Worm (Caenorhabditis elegans): ENCODE data around the gene pals-33.

- TF ChIP-seq aly-2 (tag; optimal IDR thresholded peaks at IDR 0.05) (no peak), skn-1 (tag; optimal IDR thresholded peaks at IDR 0.05) (no peak), mdl-1 (tag; optimal IDR thresholded peaks at IDR 0.05) (no peak)
These were observed 13.1 kb downstream of the pals-33 start for ce11 chrV:3686292-3686691.

All from whole organism, L1 larva.